Worm (Caenorhabditis elegans): ENCODE data around the gene cpi-1.
A peak's percentile ranks its signal among the peaks of the same experiment; 100 is the strongest.

Gene cpi-1

DNA sequence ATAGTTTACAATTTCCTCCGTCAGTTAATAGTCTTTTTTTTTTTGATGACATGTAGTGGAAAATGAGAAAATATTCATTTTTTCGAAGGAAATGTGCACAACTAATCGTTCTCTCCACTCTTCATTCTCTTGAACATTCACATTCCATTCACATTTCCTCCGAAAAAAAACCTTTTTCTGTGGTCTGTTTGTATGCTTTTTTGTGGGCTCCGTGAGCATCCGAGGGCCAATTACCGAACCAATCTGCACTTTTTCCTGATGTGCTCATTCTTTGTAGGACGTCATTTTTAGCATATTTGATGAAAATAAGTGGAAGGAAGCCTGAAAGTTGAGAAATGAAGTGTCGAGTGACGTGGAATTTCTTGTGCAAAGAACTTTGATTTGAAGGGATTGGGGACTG is 33.8 kb downstream of the cpi-1 start:
- no peak for TF ChIP-seq nhr-11 (tag; optimal IDR thresholded peaks at IDR 0.05)
- TF ChIP-seq rnt-1 (tag; optimal IDR thresholded peaks at IDR 0.05): no peak
- no peak for TF ChIP-seq aha-1 (tag; optimal IDR thresholded peaks at IDR 0.05)

DNA sequence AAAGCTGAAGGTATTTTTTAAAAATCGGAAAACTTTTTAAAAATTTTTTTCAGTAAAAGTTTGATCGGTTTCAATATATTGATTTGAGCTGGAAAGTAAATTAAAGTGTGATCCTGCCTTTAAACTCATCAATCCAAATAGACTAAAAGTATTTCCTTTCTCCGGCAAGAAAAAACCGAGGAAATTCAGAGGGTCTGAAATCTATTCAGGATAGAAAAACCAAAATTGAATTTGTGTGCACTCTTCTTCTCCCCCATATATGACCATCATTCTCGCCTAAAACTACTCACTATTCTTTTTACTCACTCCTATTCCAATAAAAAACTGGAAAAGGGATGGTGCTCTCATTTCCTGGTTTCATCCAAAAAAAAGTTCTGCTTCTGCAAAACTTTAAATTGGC is 38.6 kb downstream of the cpi-1 start:
- TF ChIP-seq nhr-28 (tag; optimal IDR thresholded peaks at IDR 0.05): no peak
- TF ChIP-seq fkh-10 (GFP tag; optimal IDR thresholded peaks at IDR 0.05): peak; percentile 83
- no peak for TF ChIP-seq blmp-1 (tag; optimal IDR thresholded peaks at IDR 0.05)
- TF ChIP-seq ces-1 (GFP tag; optimal IDR thresholded peaks at IDR 0.05): peak; percentile 20
- no peak for TF ChIP-seq ama-1 (optimal IDR thresholded peaks at IDR 0.05)
- no peak for TF ChIP-seq jun-1 (tag; optimal IDR thresholded peaks at IDR 0.05)
- peak; percentile 51 for TF ChIP-seq lin-14 (GFP tag; optimal IDR thresholded peaks at IDR 0.05)
- no peak for TF ChIP-seq xbp-1 (tag; optimal IDR thresholded peaks at IDR 0.05)

DNA sequence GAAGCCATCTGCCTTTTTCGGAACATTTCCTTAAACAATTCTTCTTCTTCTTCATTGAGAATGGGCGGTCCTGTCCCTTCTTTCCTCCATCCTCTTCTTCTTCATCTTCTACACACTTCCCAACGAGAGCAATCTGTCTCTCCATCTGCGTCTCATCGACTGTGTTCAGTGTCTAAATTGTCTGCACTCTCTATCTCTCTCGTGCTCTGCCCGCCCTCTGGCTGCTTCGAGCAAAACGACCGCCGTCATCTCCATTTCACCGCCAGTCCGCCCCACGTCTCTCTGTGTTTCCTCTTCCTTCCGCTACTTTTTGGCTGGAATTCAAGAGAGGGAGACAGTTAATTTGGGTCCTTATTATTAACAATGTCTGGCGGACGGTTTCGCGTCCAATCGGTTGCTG is 40.0 kb downstream of the cpi-1 start:
- TF ChIP-seq nhr-12 (tag; optimal IDR thresholded peaks at IDR 0.05) (no peak), lin-35 (GFP tag; optimal IDR thresholded peaks at IDR 0.05) (peak in 1 of 2 experiments; percentile 18), nhr-47 (tag; optimal IDR thresholded peaks at IDR 0.05) (peak; percentile 13), nhr-20 (tag; optimal IDR thresholded peaks at IDR 0.05) (no peak), snu-23 (GFP tag; optimal IDR thresholded peaks at IDR 0.05) (peak; percentile 16), mef-2 (tag; optimal IDR thresholded peaks at IDR 0.05) (no peak), F16B12.6 (tag; optimal IDR thresholded peaks at IDR 0.05) (no peak), xbp-1 (tag; optimal IDR thresholded peaks at IDR 0.05) (no peak), tlp-1 (tag; optimal IDR thresholded peaks at IDR 0.05) (no peak), rnt-1 (tag; optimal IDR thresholded peaks at IDR 0.05) (peak; percentile 57), fos-1 (tag; optimal IDR thresholded peaks at IDR 0.05) (no peak), mep-1 (tag; optimal IDR thresholded peaks at IDR 0.05) (peak; percentile 2), zag-1 (tag; optimal IDR thresholded peaks at IDR 0.05) (no peak), nhr-85 (tag) (no peak), lin-14 (GFP tag; optimal IDR thresholded peaks at IDR 0.05) (peak; percentile 63), alr-1 (tag; optimal IDR thresholded peaks at IDR 0.05; ENCODE audit: borderline replicate concordance) (no peak), efl-1 (optimal IDR thresholded peaks at IDR 0.05) (peak; percentile 44 to 73), efl-1 (GFP tag; optimal IDR thresholded peaks at IDR 0.05 in 1 of 2) (no peak), ceh-82 (tag; optimal IDR thresholded peaks at IDR 0.05) (peak in 1 of 3 experiments; percentile 48), ama-1 (optimal IDR thresholded peaks at IDR 0.05) (no peak), sptf-1 (tag; optimal IDR thresholded peaks at IDR 0.05) (no peak), ces-1 (GFP tag; optimal IDR thresholded peaks at IDR 0.05) (no peak), grh-1 (GFP tag; IDR thresholded peaks at IDR 0.05) (no peak), irx-1 (tag; optimal IDR thresholded peaks at IDR 0.05) (no peak), ceh-88 (GFP tag; IDR thresholded peaks at IDR 0.05) (no peak), nhr-84 (tag; optimal IDR thresholded peaks at IDR 0.05) (no peak), nhr-237 (tag; optimal IDR thresholded peaks at IDR 0.05) (no peak), C16A3.4 (tag; optimal IDR thresholded peaks at IDR 0.05) (no peak), fkh-8 (tag; optimal IDR thresholded peaks at IDR 0.05) (peak; percentile 1), swsn-7 (tag; optimal IDR thresholded peaks at IDR 0.05) (peak; percentile 15), lsy-2 (tag; optimal IDR thresholded peaks at IDR 0.05) (peak in 1 of 2 experiments; percentile 13), nhr-71 (tag; optimal IDR thresholded peaks at IDR 0.05) (peak; percentile 47), vab-15 (tag; optimal IDR thresholded peaks at IDR 0.05) (no peak), jun-1 (tag; optimal IDR thresholded peaks at IDR 0.05) (no peak), hlh-17 (GFP tag; optimal IDR thresholded peaks at IDR 0.05; ENCODE audit: borderline replicate concordance) (no peak)

DNA sequence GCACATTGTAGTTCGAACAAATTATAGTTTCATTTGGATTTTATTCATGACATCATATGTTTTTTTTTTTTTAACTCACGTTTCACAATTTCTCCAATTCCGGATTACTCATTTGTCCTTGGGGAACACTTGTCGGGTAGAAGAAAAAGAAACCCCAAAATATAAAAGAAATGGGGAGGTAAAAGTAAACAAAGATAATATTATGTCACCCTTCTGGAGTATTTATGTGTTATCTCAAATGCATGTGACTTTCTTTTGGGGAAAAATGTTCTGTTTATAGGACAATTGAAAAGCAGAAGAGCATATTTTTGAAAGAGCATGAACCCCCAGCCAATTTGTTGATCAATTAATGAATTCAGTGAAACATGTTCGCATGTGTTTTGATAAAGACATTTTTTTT is 41.6 kb downstream of the cpi-1 start:
- TF ChIP-seq snu-23 (GFP tag; optimal IDR thresholded peaks at IDR 0.05) (no peak), lin-35 (GFP tag; optimal IDR thresholded peaks at IDR 0.05) (peak in 1 of 2 experiments; percentile 11), nhr-12 (tag; optimal IDR thresholded peaks at IDR 0.05) (no peak), lir-3 (tag; optimal IDR thresholded peaks at IDR 0.05; ENCODE audit: poor library complexity) (no peak), elt-2 (tag; optimal IDR thresholded peaks at IDR 0.05) (peak; percentile 36)

All from whole organism, L1 larva.